Fruit fly (Drosophila melanogaster): ENCODE data around the gene CG6664.

CG6664 gene

dm6 chr3L:17009715-17010491 lies 6.1 kb downstream of the CG6664 start (continued):
- TF ChIP-seq HmgZ (tag; optimal IDR thresholded peaks at IDR 0.05) (peak; percentile 79), Aef1 (GFP tag; IDR thresholded peaks at IDR 0.05) (peak; percentile 13; the same call in 1 of the 3 replicates), CG3995 (GFP tag; optimal IDR thresholded peaks at IDR 0.05) (peak; percentile 48), chm (GFP tag; IDR thresholded peaks at IDR 0.05) (peak; percentile 42; the same call in 1 of the 2 replicates), corto (GFP tag; optimal IDR thresholded peaks at IDR 0.05) (no peak), Nf-YA (GFP tag; IDR thresholded peaks at IDR 0.05) (no peak), Opbp (GFP tag; IDR thresholded peaks at IDR 0.05; ENCODE audit: partially characterized antibody) (peak; percentile 66), CG13296 (GFP tag; optimal IDR thresholded peaks at IDR 0.05) (peak; percentile 62), vfl (GFP tag; optimal IDR thresholded peaks at IDR 0.05) (no peak), CG31441 (GFP tag; IDR thresholded peaks at IDR 0.05) (no peak), exex (tag; optimal IDR thresholded peaks at IDR 0.05) (peak; percentile 95), CG34376 (GFP tag; optimal IDR thresholded peaks at IDR 0.05) (peak; percentile 95), CG30020 (tag; optimal IDR thresholded peaks at IDR 0.05) (no peak), Dek (tag; optimal IDR thresholded peaks at IDR 0.05) (no peak), Taf1 (GFP tag; IDR thresholded peaks at IDR 0.05) (peak; percentile 5; the same call in 1 of the 2 replicates), CrebB (tag; optimal IDR thresholded peaks at IDR 0.05) (peak; percentile 75), CG12744 (GFP tag; optimal IDR thresholded peaks at IDR 0.05) (no peak), Hr39 (optimal IDR thresholded peaks at IDR 0.05) (no peak), CG3281 (GFP tag; optimal IDR thresholded peaks at IDR 0.05) (peak; percentile 47), CG12942 (GFP tag; optimal IDR thresholded peaks at IDR 0.05) (peak; percentile 1), CG11456 (GFP tag; IDR thresholded peaks at IDR 0.05) (no peak), Kr (GFP tag; optimal IDR thresholded peaks at IDR 0.05) (no peak), CG12391 (tag; optimal IDR thresholded peaks at IDR 0.05) (peak; percentile 32), CG10366 (GFP tag; IDR thresholded peaks at IDR 0.05) (peak; percentile 49), CG14014 (GFP tag; IDR thresholded peaks at IDR 0.05) (peak; percentile 14; the same call in 1 of the 2 replicates)

- TF ChIP-seq seq (GFP tag; IDR thresholded peaks at IDR 0.05) (0 out of 2 replicates have a peak, but pooled peaks have one; percentile 14), mirr (GFP tag; optimal IDR thresholded peaks at IDR 0.05) (peak; percentile 48), Vsx1 (GFP tag; optimal IDR thresholded peaks at IDR 0.05) (peak; percentile 54), sob (GFP tag; IDR thresholded peaks at IDR 0.05) (peak; percentile 12; the same call in 1 of the 2 replicates), sens-2 (GFP tag; IDR thresholded peaks at IDR 0.05) (peak; percentile 32; the same call in 1 of the 2 replicates), Hey (tag; optimal IDR thresholded peaks at IDR 0.05) (no peak), C15 (GFP tag; IDR thresholded peaks at IDR 0.05) (0 out of 3 replicates have a peak, but pooled peaks have one; percentile 24), al (GFP tag; IDR thresholded peaks at IDR 0.05) (peak; percentile 11; the same call in 1 of the 2 replicates), CG10543 (GFP tag; optimal IDR thresholded peaks at IDR 0.05) (peak; percentile 25), CG13296 (GFP tag; optimal IDR thresholded peaks at IDR 0.05) (no peak), rib (GFP tag; IDR thresholded peaks at IDR 0.05) (peak; percentile 34; the same call in 1 of the 2 replicates), CG11247 (GFP tag; IDR thresholded peaks at IDR 0.05) (0 out of 2 replicates have a peak, but pooled peaks have one; percentile 31), Hmr (GFP tag; optimal IDR thresholded peaks at IDR 0.05) (peak; percentile 14), cwo (GFP tag; optimal IDR thresholded peaks at IDR 0.05) (peak; percentile 87), chinmo (GFP tag; IDR thresholded peaks at IDR 0.05; ENCODE audit: partially characterized antibody) (0 out of 4 replicates have a peak, but pooled peaks have one; percentile 6), CG2199 (GFP tag; IDR thresholded peaks at IDR 0.05) (0 out of 3 replicates have a peak, but pooled peaks have one; percentile 54), CG32532 (GFP tag; IDR thresholded peaks at IDR 0.05) (peak; percentile 55; the same call in 1 of the 2 replicates), slbo (GFP tag; IDR thresholded peaks at IDR 0.05) (0 out of 2 replicates have a peak, but pooled peaks have one; percentile 15), abd-A (tag; optimal IDR thresholded peaks at IDR 0.05) (no peak), exex (tag; optimal IDR thresholded peaks at IDR 0.05) (peak; percentile 84), Med (GFP tag) (peak; percentile 72), CG8290 (GFP tag; optimal IDR thresholded peaks at IDR 0.05) (no peak), CG8290 (tag; optimal IDR thresholded peaks at IDR 0.05) (peak in 1 of 2 experiments; percentile 59), CG14441 (GFP tag; IDR thresholded peaks at IDR 0.05) (peak; percentile 40; the same call in 1 of the 2 replicates), sug (tag; optimal IDR thresholded peaks at IDR 0.05) (peak; percentile 78), gce (GFP tag; IDR thresholded peaks at IDR 0.05) (no peak), sens (GFP tag) (peak; percentile 35)
Measured at dm6 chr3L:17008911-17009364, 7.0 kb downstream of the CG6664 start.
